Fruit fly (Drosophila melanogaster) whole organism, embryonic: Measurements from ENCODE around the gene Pde6.
A peak's percentile ranks its signal among the peaks of the same experiment; 100 is the strongest.

ENCODE experiments used
- CG11723 ChIP-seq: fragments of 200-800 bp; sonication (Bioruptor generic); optimal IDR thresholded peaks from 2 replicates; lab custom pipeline; 2017; ENCODE audit warnings: missing biosample characterization, mild to moderate bottlenecking, missing genetic modification characterization
- CG7745 ChIP-seq: fragments of 200-800 bp; sonication (Bioruptor generic); optimal IDR thresholded peaks from 2 replicates; lab custom pipeline; 2018; ENCODE audit warnings: missing biosample characterization, mild to moderate bottlenecking, missing genetic modification characterization, moderate library complexity
- GATAe ChIP-seq: fragments of 200-800 bp; sonication (Bioruptor generic); conservative IDR thresholded peaks from 2 replicates; pipeline ENCODE4 v1.3.6; 2022; ENCODE audit warnings: missing biosample characterization, missing genetic modification characterization
- Med ChIP-seq: fragments of 200-800 bp; sonication (Bioruptor generic); peaks from one replicate; lab custom pipeline; 2016; ENCODE audit warnings: missing biosample characterization, missing genetic modification characterization, mild to moderate bottlenecking, inconsistent platforms, moderate library complexity
- Pdp1 ChIP-seq, 2 experiments: fragments of 200-800 bp; sonication (Bioruptor generic); optimal IDR thresholded peaks; 3 replicates each; lab custom pipeline; 2016; ENCODE audit warnings: missing biosample characterization in 2 of 2, missing genetic modification characterization in 2 of 2, mild to moderate bottlenecking in 1 of 2, moderate library complexity in 1 of 2
- ewg ChIP-seq: fragments of 200-800 bp; sonication (Bioruptor generic); optimal IDR thresholded peaks from 3 replicates; lab custom pipeline; 2017; ENCODE audit warnings: mild to moderate bottlenecking, missing biosample characterization, missing genetic modification reagents, missing genetic modification characterization
- exex ChIP-seq: fragments of 200-800 bp; sonication (Bioruptor generic); optimal IDR thresholded peaks from 4 replicates; lab custom pipeline; 2018; ENCODE audit warnings: missing biosample characterization, mild to moderate bottlenecking, missing genetic modification characterization, moderate library complexity
- sd ChIP-seq: fragments of 200-800 bp; sonication (Bioruptor generic); optimal IDR thresholded peaks from 3 replicates; lab custom pipeline; 2018; ENCODE audit warnings: missing biosample characterization, mild to moderate bottlenecking, missing genetic modification characterization, moderate library complexity
- sens ChIP-seq: fragments of 200-800 bp; sonication (Bioruptor generic); peaks from one replicate; lab custom pipeline; 2016; ENCODE audit warnings: missing biosample characterization, missing genetic modification characterization

The Pde6 gene

DNA sequence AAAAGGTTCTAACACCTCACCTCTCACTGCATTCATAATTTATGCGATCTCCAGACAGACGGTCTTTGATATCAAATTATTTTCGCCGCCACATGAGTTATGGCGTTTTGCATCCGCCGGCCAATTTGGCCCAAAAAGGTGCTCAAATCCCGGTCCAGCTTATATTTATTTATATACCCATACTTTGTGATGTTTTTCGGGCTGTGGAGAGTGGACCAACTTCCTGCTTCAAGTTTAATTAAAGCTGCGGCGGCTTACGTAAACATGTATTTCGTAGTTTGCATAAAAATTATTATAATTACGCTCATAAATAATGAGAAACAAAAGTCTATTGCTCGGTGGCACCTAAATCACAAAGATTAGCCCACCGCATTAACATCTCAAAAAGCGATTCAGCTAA is 92.9 kb downstream of the Pde6 start:
- no peak for TF ChIP-seq CG11723 (GFP tag; lab: Kevin White, UChicago)
- TF ChIP-seq Pdp1 (GFP tag; optimal IDR thresholded peaks at IDR 0.05; lab: Kevin White, UChicago), result peak in 1 of 2 experiments; percentile 18
- TF ChIP-seq CG7745 (tag; lab: Kevin White, UChicago), result no peak
- peak; percentile 52 for TF ChIP-seq Med (GFP tag; lab: Kevin White, UChicago)
- TF ChIP-seq sens (GFP tag; lab: Kevin White, UChicago), result peak; percentile 61

DNA sequence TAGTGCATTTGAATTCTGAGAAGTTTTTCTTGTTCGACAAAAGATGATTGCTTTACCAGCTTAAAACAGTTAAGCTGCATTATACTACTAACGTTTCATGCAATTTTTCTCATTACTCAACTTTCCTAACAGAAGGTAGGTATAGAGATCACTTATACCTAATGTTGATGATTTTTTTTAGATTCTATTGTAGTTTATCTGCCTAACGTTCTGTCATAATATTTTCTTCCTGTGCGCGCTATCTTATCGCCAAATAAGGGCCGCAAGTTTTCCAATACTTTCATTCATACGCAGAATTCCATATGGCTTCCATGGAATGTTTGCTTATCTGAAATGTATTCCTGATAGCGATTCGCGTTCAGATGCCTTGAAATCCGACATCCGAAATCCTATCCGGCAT is 93.7 kb downstream of the Pde6 start:
- peak; percentile 87 for TF ChIP-seq sd (tag; lab: Kevin White, UChicago)
- TF ChIP-seq exex, result peak; percentile 17
- peak; percentile 68; the same call in 1 of the 2 replicates for TF ChIP-seq GATAe (GFP tag; lab: Robert Waterston, UW)
- TF ChIP-seq ewg, result no peak
